Fruit fly (Drosophila melanogaster): ENCODE results near the gene CG45060.

The CG45060 gene

dm6 chrX:9885363-9885762 lies 17.0 kb upstream of the CG45060 start:
- peak; percentile 3 for TF ChIP-seq CG2678 (tag; optimal IDR thresholded peaks at IDR 0.05)
- TF ChIP-seq peb (GFP tag; IDR thresholded peaks at IDR 0.05), result no peak
- no peak for TF ChIP-seq pzg (GFP tag; optimal IDR thresholded peaks at IDR 0.05)
- no peak for TF ChIP-seq Sin3A (optimal IDR thresholded peaks at IDR 0.05)
- TF ChIP-seq eve (GFP tag; optimal IDR thresholded peaks at IDR 0.05), result no peak
- TF ChIP-seq CG10543 (GFP tag; optimal IDR thresholded peaks at IDR 0.05), result peak; percentile 5
- no peak for TF ChIP-seq stc (GFP tag; IDR thresholded peaks at IDR 0.05)
- no peak for TF ChIP-seq gcm2 (GFP tag; optimal IDR thresholded peaks at IDR 0.05)
- TF ChIP-seq Blimp-1 (GFP tag; optimal IDR thresholded peaks at IDR 0.05), result no peak
- no peak for TF ChIP-seq chif (GFP tag; optimal IDR thresholded peaks at IDR 0.05)
- TF ChIP-seq Dbx (GFP tag; IDR thresholded peaks at IDR 0.05), result 0 out of 3 replicates have a peak, but pooled peaks have one; percentile 11
- TF ChIP-seq CG13894 (tag; optimal IDR thresholded peaks at IDR 0.05), result peak; percentile 79
- no peak for TF ChIP-seq slbo (GFP tag; IDR thresholded peaks at IDR 0.05)
- TF ChIP-seq CG9609 (GFP tag; optimal IDR thresholded peaks at IDR 0.05), result no peak
- TF ChIP-seq vvl (GFP tag; IDR thresholded peaks at IDR 0.05), result peak; percentile 20; the same call in 1 of the 2 replicates
- no peak for TF ChIP-seq CG6765 (GFP tag; optimal IDR thresholded peaks at IDR 0.05)
- peak in 1 of 2 experiments; percentile 36 for TF ChIP-seq Pdp1 (GFP tag; optimal IDR thresholded peaks at IDR 0.05)
- no peak for TF ChIP-seq TFAM (GFP tag; optimal IDR thresholded peaks at IDR 0.05)
- TF ChIP-seq CG33557 (GFP tag; optimal IDR thresholded peaks at IDR 0.05), result no peak
- TF ChIP-seq lab (GFP tag; optimal IDR thresholded peaks at IDR 0.05), result peak; percentile 3
- no peak for TF ChIP-seq tin (GFP tag; optimal IDR thresholded peaks at IDR 0.05)
- peak; percentile 44 for TF ChIP-seq CG12769 (tag; optimal IDR thresholded peaks at IDR 0.05)
- no peak for TF ChIP-seq Sox100B (GFP tag; optimal IDR thresholded peaks at IDR 0.05)
- peak; percentile 33; the same call in 1 of the 2 replicates for TF ChIP-seq Rfx (GFP tag; IDR thresholded peaks at IDR 0.05)
- peak; percentile 23 for TF ChIP-seq mirr (GFP tag; optimal IDR thresholded peaks at IDR 0.05)
- no peak for TF ChIP-seq CG18764 (GFP tag; optimal IDR thresholded peaks at IDR 0.05)
- peak; percentile 22; the same call in 1 of the 2 replicates for TF ChIP-seq CG14014 (GFP tag; IDR thresholded peaks at IDR 0.05)
- TF ChIP-seq CG12744 (GFP tag; optimal IDR thresholded peaks at IDR 0.05), result no peak
- peak; percentile 2 for TF ChIP-seq CG15269 (tag; optimal IDR thresholded peaks at IDR 0.05)
- TF ChIP-seq HLH54F (GFP tag; optimal IDR thresholded peaks at IDR 0.05), result no peak
- TF ChIP-seq CG8290 (GFP tag; optimal IDR thresholded peaks at IDR 0.05), result no peak
- peak in 1 of 2 experiments; percentile 19 for TF ChIP-seq CG8290 (tag; optimal IDR thresholded peaks at IDR 0.05)
- peak; percentile 12 for TF ChIP-seq sd (tag; optimal IDR thresholded peaks at IDR 0.05)
- no peak for TF ChIP-seq CG15073 (GFP tag; optimal IDR thresholded peaks at IDR 0.05)
- no peak for TF ChIP-seq tgo (GFP tag; IDR thresholded peaks at IDR 0.05)
- TF ChIP-seq CG14050 (GFP tag; IDR thresholded peaks at IDR 0.05), result no peak
- TF ChIP-seq Med (GFP tag), result peak; percentile 66
- TF ChIP-seq gt (GFP tag; IDR thresholded peaks at IDR 0.05), result no peak

dm6 chrX:9884221-9884620 lies 15.9 kb upstream of the CG45060 start, which contains the start of gene CG9691:
Gene CG9691, plus strand, starts transcription at chrX:9884442.
- TF ChIP-seq lab (GFP tag; optimal IDR thresholded peaks at IDR 0.05) (peak; percentile 1), row (GFP tag; IDR thresholded peaks at IDR 0.05) (peak; percentile 27; the same call in 1 of the 3 replicates), CG2712 (tag; optimal IDR thresholded peaks at IDR 0.05) (peak; percentile 2), vvl (GFP tag; IDR thresholded peaks at IDR 0.05) (0 out of 2 replicates have a peak, but pooled peaks have one; percentile 10), esg (GFP tag; conservative IDR thresholded peaks at IDR 0.05) (no peak), CG8290 (GFP tag; optimal IDR thresholded peaks at IDR 0.05) (no peak), CG8290 (tag; optimal IDR thresholded peaks at IDR 0.05) (peak in 1 of 2 experiments; percentile 29), CG17385 (GFP tag; optimal IDR thresholded peaks at IDR 0.05) (no peak), Med (GFP tag) (peak; percentile 3), CG1233 (GFP tag; optimal IDR thresholded peaks at IDR 0.05) (no peak), ac (GFP tag; optimal IDR thresholded peaks at IDR 0.05) (no peak), z (GFP tag; IDR thresholded peaks at IDR 0.05) (no peak; the same call in 2 of the 3 replicates), Side (GFP tag; optimal IDR thresholded peaks at IDR 0.05) (no peak), Jarid2 (GFP tag; optimal IDR thresholded peaks at IDR 0.05) (peak; percentile 63), dmrt99B (tag; optimal IDR thresholded peaks at IDR 0.05) (peak; percentile 3), CG12744 (GFP tag; optimal IDR thresholded peaks at IDR 0.05) (no peak), CG9876 (GFP tag; optimal IDR thresholded peaks at IDR 0.05) (no peak), CG12769 (tag; optimal IDR thresholded peaks at IDR 0.05) (peak; percentile 28), BtbVII (GFP tag; optimal IDR thresholded peaks at IDR 0.05) (peak; percentile 9), nom (GFP tag; optimal IDR thresholded peaks at IDR 0.05) (peak; percentile 62), Hsf (GFP tag; optimal IDR thresholded peaks at IDR 0.05) (no peak)

All from whole organism, embryonic.